Worm (Caenorhabditis elegans) whole organism, L2 larva: ENCODE measurements around the gene F47D12.6.
A peak's percentile ranks its signal among the peaks of the same experiment; 100 is the strongest.

Source experiments
- C34F6.9 ChIP-seq: fragments of 150-350 bp; optimal IDR thresholded peaks from 2 replicates; lab custom pipeline; 2014; ENCODE audit warnings: missing biosample characterization, missing genetic modification characterization
- R02D3.7 ChIP-seq: fragments of 150-350 bp; optimal IDR thresholded peaks from 2 replicates; lab custom pipeline; 2014; ENCODE audit warnings: missing biosample characterization, missing genetic modification characterization
- Y55F3AM.14 ChIP-seq: fragments of 200-800 bp; sonication (Bioruptor generic); optimal IDR thresholded peaks from 2 replicates; lab custom pipeline; 2018; ENCODE audit warnings: mild to moderate bottlenecking, missing genetic modification characterization, missing compliant biosample characterization
- aly-2 ChIP-seq: fragments of 150-350 bp; optimal IDR thresholded peaks from 2 replicates; lab custom pipeline; 2014; ENCODE audit warnings: missing biosample characterization, missing genetic modification characterization
- ama-1 ChIP-seq: fragments of 150-350 bp; optimal IDR thresholded peaks from 2 replicates; lab custom pipeline; 2018; ENCODE audit warnings: inconsistent platforms
- ceh-16 ChIP-seq: fragments of 150-350 bp; optimal IDR thresholded peaks from 2 replicates; lab custom pipeline; 2014; ENCODE audit warnings: missing biosample characterization, missing genetic modification characterization
- dmd-4 ChIP-seq: sonication (generic microtip); optimal IDR thresholded peaks from 2 replicates; lab custom pipeline; 2017; ENCODE audit warnings: missing biosample characterization, missing genetic modification characterization
- elt-3 ChIP-seq: sonication (generic microtip); optimal IDR thresholded peaks from 2 replicates; lab custom pipeline; 2017; ENCODE audit warnings: missing biosample characterization, missing genetic modification characterization
- fos-1 ChIP-seq: fragments of 150-350 bp; optimal IDR thresholded peaks from 2 replicates; lab custom pipeline; 2014; ENCODE audit warnings: missing biosample characterization, missing genetic modification characterization
- lin-11 ChIP-seq: fragments of 150-350 bp; sonication (generic microtip); optimal IDR thresholded peaks from 2 replicates; lab custom pipeline; 2014; ENCODE audit warnings: missing biosample characterization, missing genetic modification characterization, inconsistent platforms, mixed read lengths
- lsy-2 ChIP-seq, 2 experiments: fragments of 150-350 bp in 1 of 2; sonication (generic microtip) in 1 of 2; optimal IDR thresholded peaks; 2 replicates each; lab custom pipeline; 2014 to 2017; ENCODE audit warnings: missing biosample characterization in 2 of 2, missing genetic modification characterization in 2 of 2
- mab-5 ChIP-seq: fragments of 150-350 bp; optimal IDR thresholded peaks from 2 replicates; lab custom pipeline; 2014; ENCODE audit warnings: missing biosample characterization, missing genetic modification characterization
- mbf-1 ChIP-seq: sonication (generic microtip); optimal IDR thresholded peaks from 2 replicates; lab custom pipeline; 2017; ENCODE audit warnings: missing biosample characterization, missing genetic modification characterization
- nhr-10 ChIP-seq: sonication (generic microtip); optimal IDR thresholded peaks from 2 replicates; lab custom pipeline; 2017; ENCODE audit warnings: missing biosample characterization, missing genetic modification characterization
- nhr-12 ChIP-seq: fragments of 150-350 bp; optimal IDR thresholded peaks from 2 replicates; lab custom pipeline; 2014; ENCODE audit warnings: missing biosample characterization, missing genetic modification characterization
- nhr-21 ChIP-seq: fragments of 150-350 bp; optimal IDR thresholded peaks from 2 replicates; lab custom pipeline; 2014; ENCODE audit warnings: missing biosample characterization, missing genetic modification characterization
- nhr-23 ChIP-seq: fragments of 150-350 bp; optimal IDR thresholded peaks from 2 replicates; lab custom pipeline; 2014; ENCODE audit warnings: missing biosample characterization, missing genetic modification reagents, missing genetic modification characterization
- nhr-237 ChIP-seq: fragments of 150-350 bp; optimal IDR thresholded peaks from 2 replicates; lab custom pipeline; 2014; ENCODE audit warnings: missing biosample characterization, missing genetic modification characterization
- nhr-25 ChIP-seq: fragments of 150-350 bp; sonication (generic microtip); optimal IDR thresholded peaks from 3 replicates; lab custom pipeline; 2014; ENCODE audit warnings: missing biosample characterization, missing genetic modification characterization
- nhr-6 ChIP-seq: fragments of 150-350 bp; optimal IDR thresholded peaks from 2 replicates; lab custom pipeline; 2014; ENCODE audit warnings: missing biosample characterization, missing genetic modification characterization
- nhr-77 ChIP-seq: fragments of 150-350 bp; optimal IDR thresholded peaks from 2 replicates; lab custom pipeline; 2014; ENCODE audit warnings: missing biosample characterization, missing genetic modification characterization
- skn-1 ChIP-seq: sonication (generic microtip); optimal IDR thresholded peaks from 2 replicates; lab custom pipeline; 2017; ENCODE audit warnings: missing biosample characterization, missing genetic modification characterization
- sma-3 ChIP-seq: sonication (generic microtip); optimal IDR thresholded peaks from 2 replicates; lab custom pipeline; 2016; ENCODE audit warnings: missing genetic modification reagents, missing genetic modification characterization, missing compliant biosample characterization
- sma-9 ChIP-seq, 2 experiments: fragments of 150-350 bp in 1 of 2; sonication (generic microtip) in 1 of 2; optimal IDR thresholded peaks; 2 replicates each; lab custom pipeline; 2014 to 2016; ENCODE audit warnings: missing genetic modification characterization in 2 of 2, mild to moderate bottlenecking in 1 of 2, missing biosample characterization in 1 of 2, missing compliant biosample characterization in 1 of 2, missing genetic modification reagents in 1 of 2, moderate library complexity in 1 of 2
- unc-39 ChIP-seq: fragments of 150-350 bp; optimal IDR thresholded peaks from 2 replicates; lab custom pipeline; 2014; ENCODE audit warnings: missing biosample characterization, missing genetic modification characterization
- unc-55 ChIP-seq: fragments of 150-350 bp; sonication (generic microtip); optimal IDR thresholded peaks from 3 replicates; lab custom pipeline; 2014; ENCODE audit warnings: missing biosample characterization, missing genetic modification reagents, missing genetic modification characterization
- unc-62 ChIP-seq: fragments of 150-350 bp; optimal IDR thresholded peaks from 2 replicates; lab custom pipeline; 2014; ENCODE audit warnings: missing biosample characterization, missing genetic modification reagents, missing genetic modification characterization
- zag-1 ChIP-seq: fragments of 150-350 bp; optimal IDR thresholded peaks from 2 replicates; lab custom pipeline; 2014; ENCODE audit warnings: missing biosample characterization, missing genetic modification characterization
- ztf-1 ChIP-seq: fragments of 200-800 bp; sonication (Bioruptor generic); conservative IDR thresholded peaks from 2 replicates; pipeline ENCODE4 v1.3.6; 2022; ENCODE audit warnings: missing genetic modification characterization, missing compliant biosample characterization
- ztf-11 ChIP-seq: sonication (generic microtip); optimal IDR thresholded peaks from 2 replicates; lab custom pipeline; 2017; ENCODE audit warnings: missing biosample characterization, missing genetic modification characterization

The F47D12.6 gene

DNA sequence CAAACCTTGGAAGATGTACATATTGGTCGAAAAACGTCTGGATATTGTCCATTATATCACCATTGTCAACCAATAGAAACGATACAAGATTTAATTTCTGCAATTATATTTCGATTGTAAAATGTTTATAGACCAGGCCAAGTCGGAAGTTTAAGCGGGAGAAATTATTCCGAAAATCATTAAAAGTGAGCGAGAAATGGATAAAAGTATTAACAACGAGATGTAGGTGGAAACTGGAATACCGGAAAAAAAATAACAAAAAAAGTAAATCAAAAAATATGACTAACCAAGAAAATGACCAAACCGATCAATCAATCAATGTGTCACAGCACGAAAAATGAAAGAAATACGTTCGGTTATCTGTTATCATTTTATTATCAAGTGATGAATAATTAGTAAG is at the start of gene F47D12.6:
F47D12.6 (minus strand) TSS at position 101 of the 400 bp plus-strand sequence.
- TF ChIP-seq zag-1 (tag; lab: Kevin White, UChicago) (no peak), fos-1 (tag; lab: Kevin White, UChicago) (peak; percentile 41)

DNA sequence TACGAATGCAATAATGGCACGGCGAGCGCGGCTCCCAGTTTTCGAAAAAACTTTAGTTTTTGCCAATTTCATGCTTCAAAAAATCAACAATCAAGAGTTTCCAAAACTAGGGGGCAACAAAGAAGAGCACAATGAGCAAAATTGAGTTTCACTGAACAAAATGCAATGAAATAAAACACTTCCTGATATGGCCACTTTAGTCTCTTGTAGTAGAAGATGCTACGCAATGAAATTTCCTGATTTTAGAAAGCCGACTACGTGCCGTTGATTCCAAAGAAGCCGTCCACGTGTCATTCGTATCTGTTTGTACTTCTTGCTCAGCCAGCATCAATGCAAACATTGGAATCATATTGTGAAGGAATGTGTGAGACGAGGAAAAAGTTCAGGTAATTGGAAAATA is 47.3 kb upstream of the F47D12.6 start:
- TF ChIP-seq ztf-11 (tag; lab: Kevin White, UChicago), result no peak
- no peak for TF ChIP-seq unc-55 (GFP tag; lab: Kevin White, UChicago)
- TF ChIP-seq C34F6.9 (tag; lab: Kevin White, UChicago), result no peak
- TF ChIP-seq nhr-23, result no peak
- TF ChIP-seq nhr-12 (tag; lab: Kevin White, UChicago), result no peak
- TF ChIP-seq Y55F3AM.14, result no peak
- TF ChIP-seq unc-39, result no peak

DNA sequence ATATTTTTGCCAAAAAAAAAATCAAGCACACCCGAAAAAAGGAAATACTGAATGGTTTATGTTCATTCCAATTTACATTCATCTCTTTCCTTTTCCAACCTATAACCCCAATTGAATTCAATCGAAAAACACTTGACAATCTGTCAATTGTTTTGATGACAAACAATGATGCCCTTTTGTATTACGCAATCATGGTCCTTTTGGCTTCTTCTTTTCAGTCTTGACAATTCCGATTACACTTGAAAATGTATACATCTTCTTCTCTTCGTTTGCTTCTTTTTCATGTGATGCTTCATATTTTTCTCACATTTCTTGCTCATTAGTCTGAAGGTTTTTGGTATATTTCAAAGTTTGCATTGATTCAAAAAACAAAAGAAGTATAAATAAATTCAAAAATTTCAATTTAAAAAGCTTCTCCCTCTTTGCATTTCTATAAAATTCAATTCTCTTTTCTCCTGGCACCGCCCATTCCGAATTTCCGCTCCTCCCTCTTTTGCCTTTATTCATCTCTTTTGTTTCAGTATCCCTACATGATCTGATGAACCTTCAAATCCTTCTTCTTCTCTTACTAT is 44.2 kb upstream of the F47D12.6 start, which contains the start of gene C56G2.4:
C56G2.4 (plus strand) TSS at position 522 of the 572 bp plus-strand sequence.
- no peak for TF ChIP-seq ama-1 (lab: Kevin White, UChicago)
- no peak for TF ChIP-seq ztf-11 (tag; lab: Kevin White, UChicago)
- no peak for TF ChIP-seq dmd-4
- TF ChIP-seq lsy-2 (tag; optimal IDR thresholded peaks at IDR 0.05; lab: Kevin White, UChicago), result no peak
- TF ChIP-seq nhr-23, result no peak
- no peak for TF ChIP-seq nhr-12 (tag; lab: Kevin White, UChicago)
- no peak for TF ChIP-seq fos-1 (tag; lab: Kevin White, UChicago)
- no peak for TF ChIP-seq nhr-6 (tag; lab: Kevin White, UChicago)
- no peak for TF ChIP-seq nhr-25 (tag; lab: Kevin White, UChicago)
- TF ChIP-seq mab-5 (tag; lab: Kevin White, UChicago), result no peak

DNA sequence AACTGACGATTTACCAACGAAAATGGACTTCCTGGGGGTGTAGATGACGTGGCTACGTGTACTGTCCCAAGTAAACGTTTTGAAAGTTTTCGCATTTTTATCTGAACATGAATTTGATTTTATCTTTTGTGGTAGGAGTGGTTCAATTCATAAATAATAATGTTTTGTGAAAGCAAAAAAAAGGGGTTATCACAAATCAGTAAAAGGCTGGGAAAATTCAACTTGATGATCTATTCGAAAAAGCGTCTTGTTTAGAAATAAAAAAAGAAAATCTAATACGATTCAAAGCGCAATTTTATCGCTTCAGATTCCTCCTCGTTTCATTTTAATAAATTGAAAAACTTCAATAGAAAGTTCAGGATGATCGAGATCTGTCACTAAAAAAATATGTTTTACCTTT is 37.0 kb upstream of the F47D12.6 start, which contains the start of gene C56G2.5:
C56G2.5 (minus strand) TSS at position 101 of the 400 bp plus-strand sequence.
- TF ChIP-seq ceh-16 (tag; lab: Kevin White, UChicago) (no peak), unc-62 (GFP tag; lab: Kevin White, UChicago) (no peak), lin-11 (no peak), skn-1 (no peak), aly-2 (no peak), nhr-77 (tag; lab: Kevin White, UChicago) (no peak), nhr-25 (tag; lab: Kevin White, UChicago) (no peak), nhr-237 (no peak), R02D3.7 (tag; lab: Kevin White, UChicago) (no peak), Y55F3AM.14 (no peak), ztf-1 (GFP tag; lab: Robert Waterston, UW) (no peak), nhr-12 (tag; lab: Kevin White, UChicago) (no peak), nhr-6 (tag; lab: Kevin White, UChicago) (no peak), nhr-10 (tag; lab: Kevin White, UChicago) (no peak), sma-3 (GFP tag; lab: Kevin White, UChicago) (no peak), elt-3 (tag; lab: Kevin White, UChicago) (no peak), ztf-11 (tag; lab: Kevin White, UChicago) (no peak), dmd-4 (no peak), C34F6.9 (tag; lab: Kevin White, UChicago) (no peak), mab-5 (tag; lab: Kevin White, UChicago) (no peak)

DNA sequence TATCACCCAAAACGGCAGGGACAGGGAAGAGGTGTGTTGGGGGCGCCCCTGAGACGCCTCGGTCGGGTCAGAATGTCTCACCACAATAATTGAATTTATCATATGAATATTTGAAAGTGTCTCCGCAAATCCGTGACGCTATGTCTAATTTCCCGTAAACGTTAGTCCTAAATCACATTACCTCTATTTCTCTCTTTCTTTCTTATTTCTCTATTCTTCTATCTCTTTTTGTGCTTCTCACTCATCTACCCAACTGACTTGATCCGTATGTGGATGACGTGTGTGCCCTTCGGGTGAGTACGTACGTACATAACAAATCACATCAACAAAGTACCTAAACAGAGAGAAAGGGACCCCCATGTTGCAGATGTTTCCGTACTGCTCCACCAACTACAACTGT is 30.2 kb upstream of the F47D12.6 start:
- TF ChIP-seq C34F6.9 (tag; lab: Kevin White, UChicago), result no peak
- TF ChIP-seq mbf-1 (tag; lab: Kevin White, UChicago), result no peak
- TF ChIP-seq sma-9 (GFP tag; optimal IDR thresholded peaks at IDR 0.05; lab: Kevin White, UChicago), result peak; percentile 71
- TF ChIP-seq sma-9 (tag; optimal IDR thresholded peaks at IDR 0.05; lab: Kevin White, UChicago), result no peak
- TF ChIP-seq, all 48 proteins: peak for 1

DNA sequence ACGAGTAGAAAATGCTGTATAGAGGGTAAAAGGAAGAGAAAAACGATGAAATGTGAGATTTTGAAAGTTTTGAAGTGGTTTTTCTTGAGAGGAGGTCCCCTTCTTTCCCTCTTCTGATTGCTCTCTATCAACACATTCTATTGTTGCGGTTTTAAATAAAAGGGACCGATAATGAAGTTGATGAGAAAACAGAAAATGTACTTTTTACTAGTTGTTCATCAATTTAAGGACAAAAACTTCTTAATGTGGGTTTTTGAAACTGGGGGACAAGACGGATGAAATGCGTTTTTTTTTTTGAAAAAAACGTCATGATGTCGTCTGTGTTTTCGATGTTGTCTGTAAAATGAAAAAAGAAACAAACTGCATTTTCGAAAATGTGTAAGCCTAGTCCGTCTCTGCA is 29.7 kb upstream of the F47D12.6 start:
- no peak for TF ChIP-seq nhr-21 (tag; lab: Kevin White, UChicago)
- no peak for TF ChIP-seq nhr-10 (tag; lab: Kevin White, UChicago)
- TF ChIP-seq nhr-25 (tag; lab: Kevin White, UChicago), result no peak
- TF ChIP-seq nhr-6 (tag; lab: Kevin White, UChicago), result no peak
- TF ChIP-seq sma-9 (GFP tag; optimal IDR thresholded peaks at IDR 0.05; lab: Kevin White, UChicago), result no peak
- TF ChIP-seq sma-9 (tag; optimal IDR thresholded peaks at IDR 0.05; lab: Kevin White, UChicago), result no peak
- TF ChIP-seq elt-3 (tag; lab: Kevin White, UChicago), result no peak
